Worm (Caenorhabditis elegans): ENCODE results near the gene str-214.

str-214 gene

ce11 chrV:16357253-16357652, 42.1 kb downstream of the str-214 start, which contains the start of gene pptr-1:
Gene pptr-1, plus strand, starts transcription at chrV:16357521.
- no peak for TF ChIP-seq unc-62 (GFP tag; optimal IDR thresholded peaks at IDR 0.05)

ce11 chrV:16361350-16361749, 46.2 kb downstream of the str-214 start:
- no peak for TF ChIP-seq unc-62 (GFP tag; optimal IDR thresholded peaks at IDR 0.05)

Measured in whole organism, dauer.